Fruit fly (Drosophila melanogaster) whole organism, embryonic: ENCODE results near the gene BuGZ.

ENCODE experiments used
- Atf6 ChIP-seq: fragments of 200-800 bp; sonication (Bioruptor generic); IDR thresholded peaks from 2 replicates; pipeline ENCODE4 v1.3.6; 2022; ENCODE audit warnings: missing biosample characterization, missing genetic modification characterization
- Bgb ChIP-seq: fragments of 200-800 bp; sonication (Bioruptor generic); IDR thresholded peaks from 2 replicates; pipeline ENCODE4 v1.3.6; 2022; ENCODE audit warnings: missing biosample characterization, missing genetic modification characterization; ENCODE audit not compliant: partially characterized antibody
- CG10543 ChIP-seq: fragments of 200-800 bp; sonication (Bioruptor generic); optimal IDR thresholded peaks from 3 replicates; lab custom pipeline; 2017; ENCODE audit warnings: missing biosample characterization, mild to moderate bottlenecking, missing genetic modification characterization, moderate library complexity
- CG11504 ChIP-seq: fragments of 200-800 bp; sonication (Bioruptor generic); optimal IDR thresholded peaks from 3 replicates; lab custom pipeline; 2019; ENCODE audit warnings: missing biosample characterization, mild to moderate bottlenecking, missing genetic modification characterization, moderate library complexity
- CG11696 ChIP-seq: fragments of 200-800 bp; sonication (Bioruptor generic); IDR thresholded peaks from 2 replicates; pipeline ENCODE4 v1.3.6; 2022; ENCODE audit warnings: missing biosample characterization, missing genetic modification characterization
- CG12236 ChIP-seq: fragments of 200-800 bp; sonication (Bioruptor generic); optimal IDR thresholded peaks from 2 replicates; lab custom pipeline; 2016; ENCODE audit warnings: missing biosample characterization, missing genetic modification characterization
- CG12659 ChIP-seq: fragments of 200-800 bp; sonication (Bioruptor generic); optimal IDR thresholded peaks from 3 replicates; lab custom pipeline; 2017; ENCODE audit warnings: mild to moderate bottlenecking, missing biosample characterization, missing genetic modification reagents, missing genetic modification characterization
- CG1647 ChIP-seq: fragments of 200-800 bp; sonication (Bioruptor generic); optimal IDR thresholded peaks from 3 replicates; lab custom pipeline; 2016; ENCODE audit warnings: missing biosample characterization, missing genetic modification characterization
- CG17612 ChIP-seq: fragments of 200-800 bp; sonication (Bioruptor generic); IDR thresholded peaks from 2 replicates; pipeline ENCODE4 v1.3.6; 2022; ENCODE audit warnings: missing biosample characterization, missing genetic modification characterization
- CG17912 ChIP-seq: fragments of 200-800 bp; sonication (Bioruptor generic); optimal IDR thresholded peaks from 2 replicates; lab custom pipeline; 2018; ENCODE audit warnings: missing biosample characterization, mild to moderate bottlenecking, missing genetic modification characterization
- CG18619 ChIP-seq: fragments of 200-800 bp; sonication (Bioruptor generic); optimal IDR thresholded peaks from 3 replicates; lab custom pipeline; 2017; ENCODE audit warnings: missing biosample characterization, mild to moderate bottlenecking, missing genetic modification characterization
- CG30020 ChIP-seq: fragments of 200-800 bp; optimal IDR thresholded peaks from 2 replicates; lab custom pipeline; 2019; ENCODE audit warnings: missing biosample characterization, mild to moderate bottlenecking, missing genetic modification characterization, moderate library complexity
- CG3065 ChIP-seq: fragments of 200-800 bp; sonication (Bioruptor generic); optimal IDR thresholded peaks from 2 replicates; lab custom pipeline; 2016; ENCODE audit warnings: missing biosample characterization, missing genetic modification characterization
- CG34376 ChIP-seq: fragments of 200-800 bp; sonication (Bioruptor generic); optimal IDR thresholded peaks from 2 replicates; lab custom pipeline; 2018; ENCODE audit warnings: missing biosample characterization, mild to moderate bottlenecking, missing genetic modification characterization
- CG34422 ChIP-seq: fragments of 200-800 bp; sonication (Bioruptor generic); IDR thresholded peaks from 3 replicates; pipeline ENCODE4 v1.3.6; 2022; ENCODE audit warnings: missing biosample characterization, missing genetic modification characterization
- CG3726 ChIP-seq: fragments of 200-800 bp; sonication (Bioruptor generic); IDR thresholded peaks from 3 replicates; pipeline ENCODE4, ENCODE4 v1.3.6; 2022; ENCODE audit warnings: missing biosample characterization, missing genetic modification characterization
- CG3838 ChIP-seq: fragments of 200-800 bp; sonication (Bioruptor generic); optimal IDR thresholded peaks from 3 replicates; lab custom pipeline; 2016; ENCODE audit warnings: missing biosample characterization, missing genetic modification characterization
- CG4282 ChIP-seq: fragments of 200-800 bp; sonication (Bioruptor generic); optimal IDR thresholded peaks from 2 replicates; lab custom pipeline; 2016; ENCODE audit warnings: missing biosample characterization, missing genetic modification characterization
- CG7357 ChIP-seq: fragments of 200-800 bp; sonication (Bioruptor generic); IDR thresholded peaks from 3 replicates; pipeline ENCODE4 v1.3.6; 2022; ENCODE audit warnings: missing biosample characterization, missing genetic modification characterization
- CG9215 ChIP-seq: fragments of 200-800 bp; sonication (Bioruptor generic); IDR thresholded peaks from 2 replicates; pipeline ENCODE4 v1.3.6; 2022; ENCODE audit warnings: missing biosample characterization, missing genetic modification characterization
- Dip2 ChIP-seq: fragments of 200-800 bp; sonication (Bioruptor generic); IDR thresholded peaks from 2 replicates; pipeline ENCODE4 v1.3.6; 2022; ENCODE audit warnings: missing biosample characterization, missing genetic modification characterization
- Dp ChIP-seq: fragments of 200-800 bp; sonication (Bioruptor generic); optimal IDR thresholded peaks from 2 replicates; lab custom pipeline; 2018; ENCODE audit warnings: missing biosample characterization, mild to moderate bottlenecking, missing genetic modification characterization, moderate library complexity
- Drgx ChIP-seq: fragments of 200-800 bp; sonication (Bioruptor generic); IDR thresholded peaks from 2 replicates; pipeline ENCODE4 v1.3.6; 2022; ENCODE audit warnings: missing biosample characterization, missing genetic modification characterization
- Gug ChIP-seq: fragments of 200-800 bp; sonication (Bioruptor generic); IDR thresholded peaks from 4 replicates; pipeline ENCODE4 v1.3.6; 2022; ENCODE audit warnings: missing biosample characterization, missing genetic modification characterization
- Meics ChIP-seq: fragments of 200-800 bp; sonication (Bioruptor generic); optimal IDR thresholded peaks from 2 replicates; lab custom pipeline; 2017; ENCODE audit warnings: missing biosample characterization, mild to moderate bottlenecking, missing genetic modification characterization
- Mrtf ChIP-seq: fragments of 200-800 bp; sonication (Bioruptor generic); IDR thresholded peaks from 3 replicates; pipeline ENCODE4 v1.3.6; 2022; ENCODE audit warnings: missing biosample characterization, missing genetic modification characterization
- NC2β ChIP-seq: fragments of 200-800 bp; sonication (Bioruptor generic); optimal IDR thresholded peaks from 2 replicates; lab custom pipeline; 2016; ENCODE audit warnings: missing biosample characterization, missing genetic modification characterization
- Sox100B ChIP-seq: fragments of 200-800 bp; sonication (Bioruptor generic); optimal IDR thresholded peaks from 3 replicates; lab custom pipeline; 2018; ENCODE audit warnings: missing biosample characterization, mild to moderate bottlenecking, missing genetic modification characterization
- Sry-δ ChIP-seq: fragments of 200-800 bp; sonication (Bioruptor generic); optimal IDR thresholded peaks from 2 replicates; lab custom pipeline; 2016; ENCODE audit warnings: missing biosample characterization, missing genetic modification characterization
- TFAM ChIP-seq: fragments of 200-800 bp; sonication (Bioruptor generic); optimal IDR thresholded peaks from 2 replicates; lab custom pipeline; 2017; ENCODE audit warnings: missing biosample characterization, missing genetic modification characterization, inconsistent platforms
- Xbp1 ChIP-seq: fragments of 200-800 bp; sonication (Bioruptor generic); optimal IDR thresholded peaks from 3 replicates; lab custom pipeline; 2016; ENCODE audit warnings: missing biosample characterization, mild to moderate bottlenecking, missing genetic modification characterization
- ab ChIP-seq: fragments of 200-800 bp; sonication (Bioruptor generic); optimal IDR thresholded peaks from 2 replicates; lab custom pipeline; 2016; ENCODE audit warnings: missing biosample characterization, missing genetic modification characterization
- bowl ChIP-seq: fragments of 200-800 bp; sonication (Bioruptor generic); IDR thresholded peaks from 2 replicates; pipeline ENCODE4 v1.3.6; 2022; ENCODE audit warnings: missing biosample characterization, missing genetic modification characterization
- cas ChIP-seq: fragments of 200-800 bp; sonication (Bioruptor generic); IDR thresholded peaks from 2 replicates; pipeline ENCODE4 v1.3.6; 2022; ENCODE audit warnings: missing biosample characterization, missing genetic modification characterization
- chif ChIP-seq, 2 experiments: fragments of 200-800 bp; sonication (Bioruptor generic); optimal IDR thresholded peaks; 3 replicates each; lab custom pipeline; 2016; ENCODE audit warnings: missing biosample characterization in 2 of 2, missing genetic modification characterization in 2 of 2
- chn ChIP-seq: fragments of 200-800 bp; sonication (Bioruptor generic); optimal IDR thresholded peaks from 2 replicates; lab custom pipeline; 2016; ENCODE audit warnings: missing biosample characterization, missing genetic modification characterization
- dm ChIP-seq: fragments of 200-800 bp; sonication (Bioruptor generic); optimal IDR thresholded peaks from 3 replicates; lab custom pipeline; 2016; ENCODE audit warnings: missing biosample characterization, missing genetic modification characterization
- eve ChIP-seq, 2 experiments: fragments of >200 bp; optimal IDR thresholded peaks; 2 replicates each; lab custom pipeline; 2017; ENCODE audit warnings: missing biosample characterization in 2 of 2, missing genetic modification characterization in 2 of 2
- ken ChIP-seq: fragments of 200-800 bp; sonication (Bioruptor generic); IDR thresholded peaks from 3 replicates; pipeline ENCODE4 v1.3.6; 2022; ENCODE audit warnings: missing biosample characterization, missing genetic modification characterization
- lab ChIP-seq: fragments of 200-800 bp; sonication (Bioruptor generic); optimal IDR thresholded peaks from 3 replicates; lab custom pipeline; 2017; ENCODE audit warnings: missing biosample characterization, missing genetic modification characterization, mild to moderate bottlenecking, moderate library complexity, missing genetic modification reagents
- nom ChIP-seq: fragments of 200-800 bp; sonication (Bioruptor generic); optimal IDR thresholded peaks from 2 replicates; lab custom pipeline; 2017; ENCODE audit warnings: missing biosample characterization, missing genetic modification characterization, mild to moderate bottlenecking, moderate library complexity, missing genetic modification reagents
- seq ChIP-seq: fragments of 200-800 bp; sonication (Bioruptor generic); IDR thresholded peaks from 2 replicates; pipeline ENCODE4 v1.3.6; 2022; ENCODE audit warnings: missing biosample characterization, missing genetic modification characterization
- shn ChIP-seq: fragments of 200-800 bp; sonication (Bioruptor generic); optimal IDR thresholded peaks from 3 replicates; lab custom pipeline; 2016; ENCODE audit warnings: missing biosample characterization, missing genetic modification characterization
- sqz ChIP-seq: fragments of 200-800 bp; sonication (Bioruptor generic); optimal IDR thresholded peaks from 3 replicates; lab custom pipeline; 2018; ENCODE audit warnings: missing biosample characterization, mild to moderate bottlenecking, missing genetic modification characterization
- tap ChIP-seq: fragments of 200-800 bp; optimal IDR thresholded peaks from 3 replicates; lab custom pipeline; 2019; ENCODE audit warnings: missing biosample characterization, mild to moderate bottlenecking, missing genetic modification characterization, moderate library complexity
- tin ChIP-seq: fragments of 200-800 bp; sonication (Bioruptor generic); optimal IDR thresholded peaks from 3 replicates; lab custom pipeline; 2016; ENCODE audit warnings: missing biosample characterization, missing genetic modification characterization
- yki ChIP-seq: fragments of >200 bp; optimal IDR thresholded peaks from 3 replicates; lab custom pipeline; 2018
- z ChIP-seq: fragments of 200-800 bp; sonication (Bioruptor generic); IDR thresholded peaks from 3 replicates; pipeline ENCODE4 v1.3.6; 2022; ENCODE audit warnings: missing biosample characterization, missing genetic modification characterization
- zen2 ChIP-seq: fragments of 200-800 bp; sonication (Bioruptor generic); IDR thresholded peaks from 3 replicates; pipeline ENCODE4 v1.3.6; 2022; ENCODE audit warnings: missing biosample characterization, missing genetic modification characterization; ENCODE audit not compliant: partially characterized antibody
- zfh2 ChIP-seq: fragments of 200-800 bp; sonication (Bioruptor generic); optimal IDR thresholded peaks from 2 replicates; lab custom pipeline; 2016; ENCODE audit warnings: missing biosample characterization, missing genetic modification characterization

Gene BuGZ

dm6 chr2L:16719643-16720515, 23.3 kb upstream of the BuGZ start, which contains the start of gene Cyt-c-p (continued):
- TF ChIP-seq chn (GFP tag; lab: Kevin White, UChicago) (no peak), CG3726 (GFP tag; lab: Robert Waterston, UW) (no peak), Drgx (GFP tag; lab: Robert Waterston, UW) (no peak), CG12659 (peak; percentile 81), CG34376 (peak; percentile 88), eve (GFP tag; optimal IDR thresholded peaks at IDR 0.05; lab: Kevin White, UChicago) (peak in 1 of 2 experiments; percentile 36), tap (tag; lab: Kevin White, UChicago) (no peak), CG18619 (peak; percentile 25), CG30020 (tag; lab: Kevin White, UChicago) (peak; percentile 44), CG3065 (GFP tag; lab: Kevin White, UChicago) (no peak), nom (GFP tag; lab: Kevin White, UChicago) (no peak), Sry-δ (GFP tag; lab: Kevin White, UChicago) (peak; percentile 70), NC2β (GFP tag; lab: Kevin White, UChicago) (peak; percentile 35), CG11504 (tag; lab: Kevin White, UChicago) (peak; percentile 44), CG34422 (GFP tag; lab: Robert Waterston, UW) (no peak; the same call in 2 of the 3 replicates), tin (no peak), cas (GFP tag; lab: Robert Waterston, UW) (no peak), sqz (GFP tag; lab: Kevin White, UChicago) (no peak), Gug (GFP tag; lab: Robert Waterston, UW) (no peak), Dip2 (GFP tag; lab: Robert Waterston, UW) (no peak), lab (GFP tag; lab: Kevin White, UChicago) (peak; percentile 64), Atf6 (GFP tag; lab: Robert Waterston, UW) (no peak; the same call in 1 of the 2 replicates), dm (GFP tag; lab: Kevin White, UChicago) (peak; percentile 52), CG10543 (peak; percentile 29), CG17912 (GFP tag; lab: Kevin White, UChicago) (no peak), CG1647 (GFP tag; lab: Kevin White, UChicago) (no peak), ab (GFP tag; lab: Kevin White, UChicago) (no peak), Xbp1 (no peak), z (GFP tag; lab: Robert Waterston, UW) (no peak), seq (GFP tag; lab: Robert Waterston, UW) (0 out of 2 replicates have a peak, but pooled peaks have one; percentile 10), CG17612 (GFP tag; lab: Robert Waterston, UW) (no peak), yki (no peak), ken (GFP tag; lab: Robert Waterston, UW) (no peak), Mrtf (no peak), Bgb (peak; percentile 65; the same call in 1 of the 2 replicates), CG11696 (no peak), CG7357 (GFP tag; lab: Robert Waterston, UW) (no peak), TFAM (GFP tag; lab: Kevin White, UChicago) (no peak), shn (peak; percentile 26), zfh2 (GFP tag; lab: Kevin White, UChicago) (no peak), Meics (GFP tag; lab: Kevin White, UChicago) (no peak), CG3838 (no peak), Sox100B (GFP tag; lab: Kevin White, UChicago) (no peak), chif (GFP tag; optimal IDR thresholded peaks at IDR 0.05; lab: Kevin White, UChicago) (peak in 1 of 2 experiments; percentile 3), CG12236 (no peak), CG9215 (GFP tag; lab: Robert Waterston, UW) (no peak), CG4282 (GFP tag; lab: Kevin White, UChicago) (no peak), Dp (peak; percentile 99), bowl (no peak), zen2 (GFP tag; lab: Robert Waterston, UW) (no peak)
